Fruit fly (Drosophila melanogaster) whole organism, adult: ENCODE measurements around the gene mRpL46.

Experiments used
- CG14711 ChIP-seq: fragments of 200-800 bp; sonication (Bioruptor generic); optimal IDR thresholded peaks from 2 replicates; lab custom pipeline; 2018; ENCODE audit warnings: missing biosample characterization, mild to moderate bottlenecking, missing genetic modification characterization, moderate library complexity
- CG7101 ChIP-seq: fragments of 200-800 bp; sonication (Bioruptor generic); optimal IDR thresholded peaks from 2 replicates; lab custom pipeline; 2018; ENCODE audit warnings: missing biosample characterization, mild to moderate bottlenecking, missing genetic modification characterization, moderate library complexity
- Clk ChIP-seq: fragments of 200-800 bp; sonication (Bioruptor generic); optimal IDR thresholded peaks from 2 replicates; lab custom pipeline; 2017; ENCODE audit warnings: missing biosample characterization, missing genetic modification characterization
- Crg-1 ChIP-seq: fragments of 200-800 bp; sonication (Bioruptor generic); optimal IDR thresholded peaks from 2 replicates; lab custom pipeline; 2016; ENCODE audit warnings: missing biosample characterization, missing genetic modification characterization
- bab1 ChIP-seq: fragments of 200-800 bp; sonication (Bioruptor generic); optimal IDR thresholded peaks from 3 replicates; lab custom pipeline; 2019; ENCODE audit warnings: missing biosample characterization, mild to moderate bottlenecking, missing genetic modification characterization, moderate library complexity
- kay ChIP-seq: fragments of 200-800 bp; sonication (Bioruptor generic); peaks from one replicate; lab custom pipeline; 2016; ENCODE audit warnings: missing biosample characterization, missing genetic modification characterization, borderline replicate concordance
- tj ChIP-seq: fragments of 200-800 bp; sonication (Bioruptor generic); optimal IDR thresholded peaks from 3 replicates; lab custom pipeline; 2017; ENCODE audit warnings: missing biosample characterization, mild to moderate bottlenecking, missing genetic modification characterization, moderate library complexity

DNA sequence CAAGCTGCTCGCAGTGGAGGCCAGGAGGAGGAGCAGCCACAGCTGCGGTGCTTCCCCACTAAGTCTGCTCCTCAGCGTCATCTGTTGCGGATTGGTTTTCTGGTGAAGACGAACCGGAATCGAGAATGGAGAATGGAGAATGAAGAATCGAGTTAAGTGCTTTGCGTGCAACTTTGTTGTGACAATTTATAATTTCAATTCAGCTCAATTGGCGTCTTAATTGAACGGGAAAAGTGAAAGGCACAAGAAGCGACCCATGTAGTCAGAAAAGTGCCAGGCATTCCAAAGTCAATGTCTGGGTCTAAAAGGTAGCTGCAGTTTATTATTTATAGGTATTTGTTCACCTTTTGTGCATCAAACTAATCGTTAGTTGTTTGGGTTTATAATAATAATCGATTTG lies 23.0 kb upstream of the mRpL46 start:
- TF ChIP-seq bab1: no peak
- no peak for TF ChIP-seq CG7101 (tag; lab: Kevin White, UChicago)
- no peak for TF ChIP-seq kay (GFP tag; lab: Kevin White, UChicago)
- no peak for TF ChIP-seq Clk (GFP tag; lab: Kevin White, UChicago)
- peak; percentile 33 for TF ChIP-seq tj (GFP tag; lab: Kevin White, UChicago)
- no peak for TF ChIP-seq Crg-1 (GFP tag; lab: Kevin White, UChicago)
- no peak for TF ChIP-seq CG14711 (tag; lab: Kevin White, UChicago)
